Worm (Caenorhabditis elegans) whole organism, L2 larva: Measurements from ENCODE around the gene K09H11.11.

Experiments used
- C34F6.9 ChIP-seq: fragments of 150-350 bp; optimal IDR thresholded peaks from 2 replicates; lab custom pipeline; 2014; ENCODE audit warnings: missing biosample characterization, missing genetic modification characterization
- F13H6.1 ChIP-seq: sonication (generic microtip); optimal IDR thresholded peaks from 2 replicates; lab custom pipeline; 2016; ENCODE audit warnings: missing genetic modification characterization, missing compliant biosample characterization
- R02D3.7 ChIP-seq: fragments of 150-350 bp; optimal IDR thresholded peaks from 2 replicates; lab custom pipeline; 2014; ENCODE audit warnings: missing biosample characterization, missing genetic modification characterization
- Y55F3AM.14 ChIP-seq: fragments of 200-800 bp; sonication (Bioruptor generic); optimal IDR thresholded peaks from 2 replicates; lab custom pipeline; 2018; ENCODE audit warnings: mild to moderate bottlenecking, missing genetic modification characterization, missing compliant biosample characterization
- ZK546.5 ChIP-seq: sonication (generic microtip); optimal IDR thresholded peaks from 2 replicates; lab custom pipeline; 2017; ENCODE audit warnings: missing biosample characterization, missing genetic modification characterization
- alr-1 ChIP-seq: fragments of 150-350 bp; optimal IDR thresholded peaks from 2 replicates; lab custom pipeline; 2014; ENCODE audit warnings: missing biosample characterization, missing genetic modification characterization
- aly-2 ChIP-seq: fragments of 150-350 bp; optimal IDR thresholded peaks from 2 replicates; lab custom pipeline; 2014; ENCODE audit warnings: missing biosample characterization, missing genetic modification characterization
- blmp-1 ChIP-seq: sonication (generic microtip); optimal IDR thresholded peaks from 2 replicates; lab custom pipeline; 2017; ENCODE audit warnings: missing genetic modification characterization, mild to moderate bottlenecking, missing compliant biosample characterization, antibody characterized with exemption, moderate library complexity; ENCODE audit not compliant: insufficient read depth
- ceh-16 ChIP-seq: fragments of 150-350 bp; optimal IDR thresholded peaks from 2 replicates; lab custom pipeline; 2014; ENCODE audit warnings: missing biosample characterization, missing genetic modification characterization
- crh-2 ChIP-seq: sonication (generic microtip); optimal IDR thresholded peaks from 2 replicates; lab custom pipeline; 2017; ENCODE audit warnings: missing biosample characterization, missing genetic modification characterization
- egl-27 ChIP-seq: sonication (generic microtip); optimal IDR thresholded peaks from 3 replicates; lab custom pipeline; 2017; ENCODE audit warnings: missing biosample characterization, missing genetic modification reagents, missing genetic modification characterization
- fos-1 ChIP-seq: fragments of 150-350 bp; optimal IDR thresholded peaks from 2 replicates; lab custom pipeline; 2014; ENCODE audit warnings: missing biosample characterization, missing genetic modification characterization
- gmeb-1 ChIP-seq: fragments of 150-350 bp; optimal IDR thresholded peaks from 2 replicates; lab custom pipeline; 2014; ENCODE audit warnings: missing biosample characterization, missing genetic modification characterization
- lin-11 ChIP-seq: fragments of 150-350 bp; sonication (generic microtip); optimal IDR thresholded peaks from 2 replicates; lab custom pipeline; 2014; ENCODE audit warnings: missing biosample characterization, missing genetic modification characterization, inconsistent platforms, mixed read lengths
- lin-39 ChIP-seq: fragments of 150-350 bp; optimal IDR thresholded peaks from 2 replicates; lab custom pipeline; 2014; ENCODE audit warnings: missing biosample characterization, missing genetic modification reagents, missing genetic modification characterization
- mdl-1 ChIP-seq, 2 experiments: fragments of 150-350 bp in 1 of 2; sonication (generic microtip) in 1 of 2; optimal IDR thresholded peaks; 2 replicates each; lab custom pipeline; 2017; ENCODE audit warnings: missing biosample characterization in 2 of 2, missing genetic modification characterization in 2 of 2
- nhr-10 ChIP-seq: sonication (generic microtip); optimal IDR thresholded peaks from 2 replicates; lab custom pipeline; 2017; ENCODE audit warnings: missing biosample characterization, missing genetic modification characterization
- nhr-21 ChIP-seq: fragments of 150-350 bp; optimal IDR thresholded peaks from 2 replicates; lab custom pipeline; 2014; ENCODE audit warnings: missing biosample characterization, missing genetic modification characterization
- nhr-23 ChIP-seq: fragments of 150-350 bp; optimal IDR thresholded peaks from 2 replicates; lab custom pipeline; 2014; ENCODE audit warnings: missing biosample characterization, missing genetic modification reagents, missing genetic modification characterization
- nhr-237 ChIP-seq: fragments of 150-350 bp; optimal IDR thresholded peaks from 2 replicates; lab custom pipeline; 2014; ENCODE audit warnings: missing biosample characterization, missing genetic modification characterization
- nhr-25 ChIP-seq: fragments of 150-350 bp; sonication (generic microtip); optimal IDR thresholded peaks from 3 replicates; lab custom pipeline; 2014; ENCODE audit warnings: missing biosample characterization, missing genetic modification characterization
- nhr-6 ChIP-seq: fragments of 150-350 bp; optimal IDR thresholded peaks from 2 replicates; lab custom pipeline; 2014; ENCODE audit warnings: missing biosample characterization, missing genetic modification characterization
- nhr-77 ChIP-seq: fragments of 150-350 bp; optimal IDR thresholded peaks from 2 replicates; lab custom pipeline; 2014; ENCODE audit warnings: missing biosample characterization, missing genetic modification characterization
- sem-4 ChIP-seq: fragments of 150-350 bp; optimal IDR thresholded peaks from 2 replicates; lab custom pipeline; 2014; ENCODE audit warnings: missing biosample characterization, missing genetic modification reagents, missing genetic modification characterization
- skn-1 ChIP-seq: sonication (generic microtip); optimal IDR thresholded peaks from 2 replicates; lab custom pipeline; 2017; ENCODE audit warnings: missing biosample characterization, missing genetic modification characterization
- sma-3 ChIP-seq: sonication (generic microtip); optimal IDR thresholded peaks from 2 replicates; lab custom pipeline; 2016; ENCODE audit warnings: missing genetic modification reagents, missing genetic modification characterization, missing compliant biosample characterization
- sma-9 ChIP-seq, 2 experiments: fragments of 150-350 bp in 1 of 2; sonication (generic microtip) in 1 of 2; optimal IDR thresholded peaks; 2 replicates each; lab custom pipeline; 2014 to 2016; ENCODE audit warnings: missing genetic modification characterization in 2 of 2, mild to moderate bottlenecking in 1 of 2, missing biosample characterization in 1 of 2, missing compliant biosample characterization in 1 of 2, missing genetic modification reagents in 1 of 2, moderate library complexity in 1 of 2
- unc-39 ChIP-seq: fragments of 150-350 bp; optimal IDR thresholded peaks from 2 replicates; lab custom pipeline; 2014; ENCODE audit warnings: missing biosample characterization, missing genetic modification characterization
- unc-55 ChIP-seq: fragments of 150-350 bp; sonication (generic microtip); optimal IDR thresholded peaks from 3 replicates; lab custom pipeline; 2014; ENCODE audit warnings: missing biosample characterization, missing genetic modification reagents, missing genetic modification characterization
- ztf-1 ChIP-seq: fragments of 200-800 bp; sonication (Bioruptor generic); conservative IDR thresholded peaks from 2 replicates; pipeline ENCODE4 v1.3.6; 2022; ENCODE audit warnings: missing genetic modification characterization, missing compliant biosample characterization
- ztf-4 ChIP-seq: fragments of 150-350 bp; optimal IDR thresholded peaks from 2 replicates; lab custom pipeline; 2014; ENCODE audit warnings: missing biosample characterization, missing genetic modification characterization

The K09H11.11 gene

DNA sequence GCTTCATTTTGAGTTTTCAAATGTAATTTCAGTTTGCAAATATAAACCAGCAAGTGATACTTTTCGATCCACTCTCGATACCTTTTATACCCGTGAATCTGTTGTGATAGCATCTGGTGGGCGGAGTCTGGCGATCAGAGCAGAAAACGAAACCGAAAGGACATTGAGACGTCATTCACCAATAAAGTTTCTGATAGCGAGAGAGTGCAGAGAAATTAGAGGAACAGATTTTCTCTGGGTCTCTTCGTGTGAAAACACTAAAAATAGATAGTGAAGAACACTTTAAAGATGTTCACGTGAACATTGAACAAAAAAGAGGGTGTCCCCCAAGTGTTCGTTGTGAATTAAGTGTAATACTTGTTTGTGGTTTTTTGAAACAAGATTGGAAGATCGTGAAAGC, 8.7 kb upstream of the K09H11.11 start, which contains the start of gene pgph-3:
Gene pgph-3, minus strand, starts transcription at position 60 of the 400 bp plus-strand sequence.
- no peak for TF ChIP-seq skn-1 (tag; lab: Kevin White, UChicago)
- TF ChIP-seq egl-27 (tag; lab: Kevin White, UChicago), result peak; percentile 73
- TF ChIP-seq ZK546.5 (tag; lab: Kevin White, UChicago), result no peak
- TF ChIP-seq F13H6.1 (tag; lab: Kevin White, UChicago), result peak; percentile 74
- peak; percentile 73 for TF ChIP-seq sma-3 (GFP tag; lab: Kevin White, UChicago)
- no peak for TF ChIP-seq unc-39
- peak; percentile 85 for TF ChIP-seq blmp-1 (tag; lab: Kevin White, UChicago)
- no peak for TF ChIP-seq lin-11 (tag; lab: Kevin White, UChicago)
- TF ChIP-seq sem-4 (tag; lab: Kevin White, UChicago), result peak; percentile 53
- TF ChIP-seq sma-9 (GFP tag; optimal IDR thresholded peaks at IDR 0.05; lab: Kevin White, UChicago), result peak; percentile 96
- no peak for TF ChIP-seq sma-9 (tag; optimal IDR thresholded peaks at IDR 0.05; lab: Kevin White, UChicago)
- TF ChIP-seq nhr-6 (tag; lab: Kevin White, UChicago), result peak; percentile 28
- peak; percentile 11 to 17 for TF ChIP-seq mdl-1 (tag; optimal IDR thresholded peaks at IDR 0.05; lab: Kevin White, UChicago)
- peak; percentile 45 for TF ChIP-seq nhr-21 (tag; lab: Kevin White, UChicago)
- TF ChIP-seq fos-1 (tag; lab: Kevin White, UChicago), result peak; percentile 75
- TF ChIP-seq nhr-25, result peak; percentile 84
- TF ChIP-seq crh-2 (tag; lab: Kevin White, UChicago), result peak; percentile 85
- TF ChIP-seq ceh-16, result no peak
- TF ChIP-seq gmeb-1 (tag; lab: Kevin White, UChicago), result peak; percentile 45
- TF ChIP-seq C34F6.9 (tag; lab: Kevin White, UChicago), result peak; percentile 15
- no peak for TF ChIP-seq aly-2 (tag; lab: Kevin White, UChicago)
- no peak for TF ChIP-seq nhr-10 (tag; lab: Kevin White, UChicago)
- TF ChIP-seq, all 48 proteins: peak for 14

DNA sequence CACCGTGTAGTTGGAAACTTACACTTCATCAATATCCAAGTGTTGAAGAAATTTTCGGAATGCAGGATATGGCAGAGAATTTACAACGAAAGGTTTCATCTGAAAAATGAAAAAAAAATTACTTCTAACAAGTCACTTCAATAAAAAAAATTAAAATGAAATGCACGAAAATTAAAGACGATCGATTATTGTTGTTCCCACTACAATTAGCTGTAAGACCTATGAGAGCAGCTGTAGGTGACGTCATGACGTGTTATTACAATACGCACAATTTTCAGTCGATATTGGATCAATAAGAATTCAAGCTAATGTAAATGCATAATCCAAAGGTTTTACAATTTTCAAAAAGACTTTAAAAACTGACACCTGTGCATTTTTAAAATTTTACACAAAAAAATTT, 5.1 kb upstream of the K09H11.11 start, which contains the start of gene C53A3.1:
Gene C53A3.1, minus strand, starts transcription at position 101 of the 400 bp plus-strand sequence.
- TF ChIP-seq lin-39 (tag; lab: Kevin White, UChicago) (no peak), nhr-77 (tag; lab: Kevin White, UChicago) (no peak), unc-55 (GFP tag; lab: Kevin White, UChicago) (no peak), nhr-6 (tag; lab: Kevin White, UChicago) (no peak), gmeb-1 (tag; lab: Kevin White, UChicago) (no peak), ztf-1 (GFP tag; lab: Robert Waterston, UW) (no peak), fos-1 (tag; lab: Kevin White, UChicago) (no peak), aly-2 (tag; lab: Kevin White, UChicago) (no peak), alr-1 (tag; lab: Kevin White, UChicago) (no peak), mdl-1 (tag; optimal IDR thresholded peaks at IDR 0.05; lab: Kevin White, UChicago) (no peak), C34F6.9 (tag; lab: Kevin White, UChicago) (no peak)

DNA sequence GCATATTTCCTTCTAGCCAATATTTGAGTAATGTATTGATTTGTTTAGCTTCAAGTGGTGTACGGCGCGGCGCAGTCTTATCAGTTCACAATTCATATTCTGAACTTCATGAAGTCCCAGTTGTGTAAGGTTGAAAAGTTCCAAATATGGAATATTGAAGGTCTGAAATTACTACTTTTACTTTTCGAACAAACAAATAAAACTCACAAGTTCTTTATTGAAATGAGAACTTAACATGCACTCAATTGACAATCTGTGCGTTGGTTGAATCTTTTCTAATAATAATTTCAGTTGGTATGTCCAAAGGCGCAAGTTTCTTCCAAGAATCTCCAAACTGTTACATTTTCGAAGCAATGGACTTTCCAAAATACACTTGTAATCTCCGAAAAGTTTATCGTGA, 3.7 kb upstream of the K09H11.11 start, which contains the start of gene C53A3.4:
Gene C53A3.4, minus strand, starts transcription at position 101 of the 400 bp plus-strand sequence.
- TF ChIP-seq Y55F3AM.14, result no peak
- TF ChIP-seq nhr-25, result no peak
- TF ChIP-seq nhr-6 (tag; lab: Kevin White, UChicago), result no peak
- no peak for TF ChIP-seq aly-2 (tag; lab: Kevin White, UChicago)
- TF ChIP-seq lin-39 (tag; lab: Kevin White, UChicago), result no peak
- no peak for TF ChIP-seq nhr-23 (tag; lab: Kevin White, UChicago)

DNA sequence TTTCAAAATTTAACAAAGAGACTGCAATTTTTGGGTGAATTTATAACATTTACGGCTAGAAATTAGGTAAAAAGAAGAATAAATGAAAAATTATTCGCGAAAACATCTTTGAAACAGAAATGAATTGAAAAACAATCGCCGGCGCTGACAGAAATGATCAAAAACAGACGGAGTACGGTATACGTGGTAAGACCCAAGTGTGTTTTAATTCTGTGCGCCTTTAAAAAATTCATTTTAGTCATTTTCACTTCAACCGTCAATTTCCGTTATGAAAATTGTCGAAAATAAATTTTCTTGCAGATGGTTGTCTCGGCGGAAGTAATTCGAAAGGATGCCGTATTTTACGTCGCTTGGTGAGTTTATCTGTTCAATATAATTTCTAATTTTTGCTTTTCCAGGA, 1.1 kb upstream of the K09H11.11 start, which contains the start of gene C53A3.3:
Gene C53A3.3, plus strand, starts transcription at position 301 of the 400 bp plus-strand sequence.
- TF ChIP-seq nhr-77 (tag; lab: Kevin White, UChicago) (no peak), ceh-16 (no peak), lin-39 (tag; lab: Kevin White, UChicago) (no peak), ztf-4 (tag; lab: Kevin White, UChicago) (no peak), egl-27 (tag; lab: Kevin White, UChicago) (no peak), ZK546.5 (tag; lab: Kevin White, UChicago) (no peak), nhr-237 (no peak), R02D3.7 (no peak)

DNA sequence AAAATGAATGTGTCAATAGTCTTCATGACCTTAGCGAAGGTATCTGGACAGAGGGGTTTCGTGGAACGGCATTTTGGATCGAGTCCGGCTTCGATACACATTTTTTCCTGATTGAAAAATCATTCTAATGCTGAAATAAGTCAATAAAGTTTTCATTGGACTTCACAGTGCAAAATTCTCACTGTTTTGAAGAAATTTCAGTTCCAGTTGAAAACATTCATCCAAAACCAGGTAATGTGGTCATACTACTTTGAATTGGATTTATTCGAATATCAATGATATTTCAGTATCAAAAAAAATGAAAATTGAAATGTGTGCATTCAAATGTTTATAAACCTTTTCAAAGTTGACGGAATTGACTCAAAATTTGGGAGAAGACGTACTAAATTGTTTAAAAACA, 1.6 kb downstream of the K09H11.11 start, which contains the start of gene pgph-1:
Gene pgph-1, minus strand, starts transcription at position 101 of the 400 bp plus-strand sequence.
- no peak for TF ChIP-seq fos-1 (tag; lab: Kevin White, UChicago)
- TF ChIP-seq, all 48 proteins: peak for 0
